Fruit fly (Drosophila melanogaster) Kc167 (cell line): ENCODE measurements around the gene Pgam5.

ENCODE experiments used
- h ChIP-seq: fragments of >200 bp; optimal IDR thresholded peaks from 3 replicates; lab custom pipeline; 2018; ENCODE audit warnings: missing external identifiers
- psq ChIP-seq: fragments of >200 bp; optimal IDR thresholded peaks from 2 replicates; lab custom pipeline; 2017; ENCODE audit warnings: missing external identifiers

dm6 chrX:1877107-1877736 lies 3.9 kb upstream of the Pgam5 start, which contains the start of the genes CG14817 and CG14805:
- TF ChIP-seq psq (lab: Kevin White, UChicago) (no peak), h (lab: Kevin White, UChicago) (no peak)
